Worm (Caenorhabditis elegans) whole organism, early embryonic: ENCODE data around the gene T26A8.4.

ENCODE experiments used
- B0310.2 ChIP-seq: sonication (generic microtip); optimal IDR thresholded peaks from 2 replicates; lab custom pipeline; 2016; ENCODE audit warnings: mild to moderate bottlenecking, missing genetic modification characterization, missing compliant biosample characterization
- F13C5.2 ChIP-seq: sonication (generic microtip); optimal IDR thresholded peaks from 2 replicates; lab custom pipeline; 2017; ENCODE audit warnings: mild to moderate bottlenecking, missing genetic modification characterization, inconsistent platforms, missing compliant biosample characterization
- aly-1 ChIP-seq: sonication (generic microtip); optimal IDR thresholded peaks from 2 replicates; lab custom pipeline; 2016; ENCODE audit warnings: missing genetic modification characterization, missing compliant biosample characterization
- ama-1 ChIP-seq: fragments of 150-350 bp; optimal IDR thresholded peaks from 2 replicates; lab custom pipeline; 2014
- ceh-13 ChIP-seq: fragments of 200-800 bp; sonication (Bioruptor generic); optimal IDR thresholded peaks from 2 replicates; lab custom pipeline; 2018; ENCODE audit warnings: mild to moderate bottlenecking, missing genetic modification characterization, missing compliant biosample characterization
- ceh-36 ChIP-seq: sonication (generic microtip); optimal IDR thresholded peaks from 2 replicates; lab custom pipeline; 2016; ENCODE audit warnings: missing genetic modification characterization, inconsistent platforms, missing compliant biosample characterization
- ets-7 ChIP-seq: sonication (generic microtip); optimal IDR thresholded peaks from 2 replicates; lab custom pipeline; 2016; ENCODE audit warnings: missing genotype, missing genetic modification characterization, missing compliant biosample characterization
- flt-1 ChIP-seq: fragments of 200-800 bp; sonication (Bioruptor generic); IDR thresholded peaks from 2 replicates; pipeline ENCODE4 v1.3.6; 2022; ENCODE audit warnings: missing genetic modification characterization, missing compliant biosample characterization
- hmbx-1 ChIP-seq: sonication (generic microtip); optimal IDR thresholded peaks from 2 replicates; lab custom pipeline; 2016; ENCODE audit warnings: mild to moderate bottlenecking, missing genetic modification characterization, missing compliant biosample characterization
- hmg-4 ChIP-seq: fragments of 200-800 bp; sonication (Bioruptor generic); optimal IDR thresholded peaks from 2 replicates; lab custom pipeline; 2018; ENCODE audit warnings: mild to moderate bottlenecking, missing genetic modification characterization, missing compliant biosample characterization
- hnd-1 ChIP-seq: sonication (generic microtip); optimal IDR thresholded peaks from 2 replicates; lab custom pipeline; 2016; ENCODE audit warnings: missing genetic modification characterization, missing compliant biosample characterization
- pes-1 ChIP-seq: fragments of 200-800 bp; sonication (Bioruptor generic); IDR thresholded peaks from 2 replicates; pipeline ENCODE4 v1.3.6; 2022; ENCODE audit warnings: missing genetic modification reagents, missing genetic modification characterization, missing compliant biosample characterization
- scrt-1 ChIP-seq: fragments of 200-800 bp; sonication (Bioruptor generic); IDR thresholded peaks from 2 replicates; pipeline ENCODE4 v1.3.6; 2022; ENCODE audit warnings: missing genetic modification characterization, missing compliant biosample characterization
- sea-1 ChIP-seq: fragments of 200-800 bp; sonication (Bioruptor generic); conservative IDR thresholded peaks from 2 replicates; pipeline ENCODE4 v1.3.6; 2022; ENCODE audit warnings: missing genetic modification characterization, missing compliant biosample characterization
- tbx-11 ChIP-seq: fragments of 200-800 bp; sonication (Bioruptor generic); IDR thresholded peaks from 2 replicates; pipeline ENCODE4 v1.3.6; 2022; ENCODE audit warnings: missing genetic modification characterization, missing compliant biosample characterization
- tbx-37 ChIP-seq: fragments of 200-800 bp; sonication (Bioruptor generic); conservative IDR thresholded peaks from 2 replicates; pipeline ENCODE4 v1.3.6; 2022; ENCODE audit warnings: missing genetic modification reagents, missing genetic modification characterization, missing compliant biosample characterization
- tra-4 ChIP-seq: sonication (generic microtip); optimal IDR thresholded peaks from 2 replicates; lab custom pipeline; 2017; ENCODE audit warnings: missing genetic modification characterization, missing compliant biosample characterization

The T26A8.4 gene

ce11 chrIV:8472493-8472892 is 39.8 kb upstream of the T26A8.4 start, which contains the start of gene oat-1:
Gene oat-1, minus strand, starts transcription at chrIV:8472593.
- TF ChIP-seq F13C5.2 (tag; lab: Kevin White, UChicago) (no peak), aly-1 (tag; lab: Kevin White, UChicago) (no peak), ceh-36 (tag; lab: Kevin White, UChicago) (no peak), scrt-1 (GFP tag; lab: Robert Waterston, UW) (no peak), ceh-13 (no peak), sea-1 (GFP tag; lab: Robert Waterston, UW) (no peak), hmg-4 (no peak), tra-4 (tag; lab: Kevin White, UChicago) (no peak), hmbx-1 (tag; lab: Kevin White, UChicago) (no peak), hnd-1 (tag; lab: Kevin White, UChicago) (no peak)

- TF ChIP-seq aly-1 (tag; lab: Kevin White, UChicago) (no peak), flt-1 (no peak), sea-1 (GFP tag; lab: Robert Waterston, UW) (no peak), hmg-4 (no peak), F13C5.2 (tag; lab: Kevin White, UChicago) (no peak), ceh-36 (tag; lab: Kevin White, UChicago) (no peak), ets-7 (tag; lab: Kevin White, UChicago) (no peak), ceh-13 (no peak), ama-1 (lab: Kevin White, UChicago) (no peak), tra-4 (tag; lab: Kevin White, UChicago) (no peak)
Measured at ce11 chrIV:8464187-8464586, 31.5 kb upstream of the T26A8.4 start.

- TF ChIP-seq tra-4 (tag; lab: Kevin White, UChicago), result no peak
- no peak for TF ChIP-seq hnd-1 (tag; lab: Kevin White, UChicago)
- TF ChIP-seq pes-1 (GFP tag; lab: Robert Waterston, UW), result no peak
- TF ChIP-seq aly-1 (tag; lab: Kevin White, UChicago), result no peak
- TF ChIP-seq ceh-13, result no peak
Measured at ce11 chrIV:8463716-8464115, 31.0 kb upstream of the T26A8.4 start, which contains the start of gene str-176. Gene str-176, minus strand, starts transcription at chrIV:8463816.

ce11 chrIV:8463069-8463468 is 30.4 kb upstream of the T26A8.4 start:
- no peak for TF ChIP-seq ceh-13
- TF ChIP-seq ets-7 (tag; lab: Kevin White, UChicago), result no peak
- TF ChIP-seq B0310.2, result no peak
- no peak for TF ChIP-seq scrt-1 (GFP tag; lab: Robert Waterston, UW)
- TF ChIP-seq hmbx-1 (tag; lab: Kevin White, UChicago), result no peak

ce11 chrIV:8462376-8462775 is 29.7 kb upstream of the T26A8.4 start:
- TF ChIP-seq ets-7 (tag; lab: Kevin White, UChicago), result no peak
- no peak for TF ChIP-seq sea-1 (GFP tag; lab: Robert Waterston, UW)
- no peak for TF ChIP-seq pes-1 (GFP tag; lab: Robert Waterston, UW)
- TF ChIP-seq hmbx-1 (tag; lab: Kevin White, UChicago), result no peak
- TF ChIP-seq F13C5.2 (tag; lab: Kevin White, UChicago), result no peak
- no peak for TF ChIP-seq ceh-36 (tag; lab: Kevin White, UChicago)
- TF ChIP-seq ceh-13, result no peak
- TF ChIP-seq ama-1 (lab: Kevin White, UChicago), result no peak
- TF ChIP-seq scrt-1 (GFP tag; lab: Robert Waterston, UW), result no peak
- no peak for TF ChIP-seq hnd-1 (tag; lab: Kevin White, UChicago)
- no peak for TF ChIP-seq aly-1 (tag; lab: Kevin White, UChicago)

ce11 chrIV:8461177-8461576 is 28.5 kb upstream of the T26A8.4 start:
- no peak for TF ChIP-seq aly-1 (tag; lab: Kevin White, UChicago)
- TF ChIP-seq tbx-37 (GFP tag; lab: Robert Waterston, UW), result no peak
- no peak for TF ChIP-seq hnd-1 (tag; lab: Kevin White, UChicago)
- TF ChIP-seq flt-1, result no peak
- TF ChIP-seq hmbx-1 (tag; lab: Kevin White, UChicago), result no peak
- no peak for TF ChIP-seq ets-7 (tag; lab: Kevin White, UChicago)
- no peak for TF ChIP-seq pes-1 (GFP tag; lab: Robert Waterston, UW)
- no peak for TF ChIP-seq sea-1 (GFP tag; lab: Robert Waterston, UW)
- no peak for TF ChIP-seq ama-1 (lab: Kevin White, UChicago)
- TF ChIP-seq hmg-4, result no peak
- TF ChIP-seq B0310.2, result no peak
- TF ChIP-seq ceh-36 (tag; lab: Kevin White, UChicago), result no peak
- no peak for TF ChIP-seq ceh-13
- TF ChIP-seq tbx-11 (GFP tag; lab: Robert Waterston, UW), result no peak
- TF ChIP-seq tra-4 (tag; lab: Kevin White, UChicago), result no peak
- TF ChIP-seq F13C5.2 (tag; lab: Kevin White, UChicago), result no peak

ce11 chrIV:8460208-8460607 is 27.5 kb upstream of the T26A8.4 start, which contains the start of gene ant-1.4:
Gene ant-1.4, minus strand, starts transcription at chrIV:8460308.
- TF ChIP-seq hmg-4, result no peak
- no peak for TF ChIP-seq F13C5.2 (tag; lab: Kevin White, UChicago)
- no peak for TF ChIP-seq ceh-36 (tag; lab: Kevin White, UChicago)

ce11 chrIV:8456899-8457298 is 24.2 kb upstream of the T26A8.4 start, which contains the start of gene syx-4:
Gene syx-4, plus strand, starts transcription at chrIV:8457280.
- no peak for TF ChIP-seq hmg-4
- TF ChIP-seq tbx-11 (GFP tag; lab: Robert Waterston, UW), result no peak
- TF ChIP-seq tra-4 (tag; lab: Kevin White, UChicago), result no peak
- no peak for TF ChIP-seq F13C5.2 (tag; lab: Kevin White, UChicago)
- TF ChIP-seq pes-1 (GFP tag; lab: Robert Waterston, UW), result no peak
- TF ChIP-seq scrt-1 (GFP tag; lab: Robert Waterston, UW), result no peak
- no peak for TF ChIP-seq sea-1 (GFP tag; lab: Robert Waterston, UW)
- TF ChIP-seq ama-1 (lab: Kevin White, UChicago), result no peak
- TF ChIP-seq ets-7 (tag; lab: Kevin White, UChicago), result no peak
- TF ChIP-seq flt-1, result no peak
- TF ChIP-seq aly-1 (tag; lab: Kevin White, UChicago), result no peak
- TF ChIP-seq hmbx-1 (tag; lab: Kevin White, UChicago), result no peak
- TF ChIP-seq B0310.2, result no peak
- TF ChIP-seq ceh-36 (tag; lab: Kevin White, UChicago), result no peak
- TF ChIP-seq ceh-13, result no peak
- no peak for TF ChIP-seq hnd-1 (tag; lab: Kevin White, UChicago)
